Worm (Caenorhabditis elegans): Measurements from ENCODE around the gene tag-18.

The tag-18 gene

ce11 chrX:3733321-3733720, 515 bp downstream of the tag-18 start:
- TF ChIP-seq tra-1 (GFP tag; IDR thresholded peaks at IDR 0.05) (peak; percentile 15; the same call in 1 of the 2 replicates), vab-7 (GFP tag; IDR thresholded peaks at IDR 0.05) (0 out of 2 replicates have a peak, but pooled peaks have one; percentile 15), daf-16 (GFP tag; optimal IDR thresholded peaks at IDR 0.05) (peak in 1 of 2 experiments; percentile 54), daf-16 (tag; optimal IDR thresholded peaks at IDR 0.05) (no peak), dpl-1 (GFP tag; optimal IDR thresholded peaks at IDR 0.05) (no peak), hlh-11 (tag; optimal IDR thresholded peaks at IDR 0.05) (peak; percentile 50), unc-62 (GFP tag; optimal IDR thresholded peaks at IDR 0.05 in 1 of 2) (peak in 1 of 2 experiments; percentile 21), unc-62 (tag; optimal IDR thresholded peaks at IDR 0.05) (no peak), php-3 (GFP tag; IDR thresholded peaks at IDR 0.05) (no peak), set-16 (GFP tag; IDR thresholded peaks at IDR 0.05) (peak; percentile 91), T26A8.4 (GFP tag; IDR thresholded peaks at IDR 0.05) (no peak)

- no peak for TF ChIP-seq daf-16 (GFP tag; optimal IDR thresholded peaks at IDR 0.05)
- TF ChIP-seq daf-16 (tag; optimal IDR thresholded peaks at IDR 0.05), result peak; percentile 89
- 0 out of 2 replicates have a peak, but pooled peaks have one; percentile 24 for TF ChIP-seq T26A8.4 (GFP tag; IDR thresholded peaks at IDR 0.05)
- no peak for TF ChIP-seq zfp-3 (GFP tag; conservative IDR thresholded peaks at IDR 0.05)
- no peak for TF ChIP-seq mdt-29 (GFP tag; IDR thresholded peaks at IDR 0.05)
- TF ChIP-seq lin-15B (tag; optimal IDR thresholded peaks at IDR 0.05), result no peak
- peak; percentile 83 for TF ChIP-seq hlh-11 (tag; optimal IDR thresholded peaks at IDR 0.05)
- TF ChIP-seq nhr-111 (GFP tag; optimal IDR thresholded peaks at IDR 0.05), result no peak
- peak; percentile 75 for TF ChIP-seq php-3 (GFP tag; IDR thresholded peaks at IDR 0.05)
- no peak for TF ChIP-seq pha-4 (GFP tag; IDR thresholded peaks at IDR 0.05)
- no peak for TF ChIP-seq pha-4 (tag; optimal IDR thresholded peaks at IDR 0.05)
- peak; percentile 79 for TF ChIP-seq lin-1 (GFP tag; IDR thresholded peaks at IDR 0.05)
- no peak for TF ChIP-seq fkh-10 (GFP tag; optimal IDR thresholded peaks at IDR 0.05)
- TF ChIP-seq T20F7.1 (GFP tag; optimal IDR thresholded peaks at IDR 0.05), result peak; percentile 6
- TF ChIP-seq nhr-28 (tag; optimal IDR thresholded peaks at IDR 0.05), result peak; percentile 93
- no peak for TF ChIP-seq set-16 (GFP tag; IDR thresholded peaks at IDR 0.05)
- peak; percentile 97 for TF ChIP-seq aha-1 (tag)
- no peak for TF ChIP-seq zip-11 (GFP tag; IDR thresholded peaks at IDR 0.05)
- TF ChIP-seq tra-1 (GFP tag; IDR thresholded peaks at IDR 0.05), result peak; percentile 58
- peak in 1 of 2 experiments; percentile 93 for TF ChIP-seq hif-1 (tag; optimal IDR thresholded peaks at IDR 0.05)
- peak; percentile 35 for TF ChIP-seq hlh-30 (tag; optimal IDR thresholded peaks at IDR 0.05; ENCODE audit: insufficient read depth)
- TF ChIP-seq nhr-48 (tag; optimal IDR thresholded peaks at IDR 0.05), result peak; percentile 54
- peak in 1 of 2 experiments; percentile 54 for TF ChIP-seq mdl-1 (tag; optimal IDR thresholded peaks at IDR 0.05)
- peak; percentile 21 for TF ChIP-seq mep-1 (tag; optimal IDR thresholded peaks at IDR 0.05)
- TF ChIP-seq duxl-1 (tag; optimal IDR thresholded peaks at IDR 0.05; ENCODE audit: poor library complexity), result no peak
- peak; percentile 50 for TF ChIP-seq nhr-77 (tag; optimal IDR thresholded peaks at IDR 0.05)
- TF ChIP-seq Y48G9A.11 (GFP tag; IDR thresholded peaks at IDR 0.05), result no peak
- TF ChIP-seq dmd-6 (GFP tag; IDR thresholded peaks at IDR 0.05), result peak; percentile 94
- no peak for TF ChIP-seq daf-12 (tag; optimal IDR thresholded peaks at IDR 0.05)
- TF ChIP-seq F37D6.2 (tag; optimal IDR thresholded peaks at IDR 0.05), result no peak
- TF ChIP-seq lin-13 (GFP tag; optimal IDR thresholded peaks at IDR 0.05), result peak; percentile 6
- TF ChIP-seq pqm-1 (tag; optimal IDR thresholded peaks at IDR 0.05), result peak; percentile 98
Measured at ce11 chrX:3728970-3729369, 4.9 kb downstream of the tag-18 start, which contains the start of gene aex-4. Gene aex-4 (plus strand): TSS chrX:3729281.

ce11 chrX:3727274-3727673, 6.6 kb downstream of the tag-18 start, which contains the start of gene nlp-1:
Gene nlp-1 (plus strand): TSS chrX:3727574.
- TF ChIP-seq attf-4 (tag; optimal IDR thresholded peaks at IDR 0.05) (no peak), D1046.2 (GFP tag; IDR thresholded peaks at IDR 0.05) (no peak), lsy-2 (tag; optimal IDR thresholded peaks at IDR 0.05) (no peak), madf-5 (GFP tag; IDR thresholded peaks at IDR 0.05) (no peak), daf-19 (GFP tag; conservative IDR thresholded peaks at IDR 0.05) (no peak), aly-2 (tag; optimal IDR thresholded peaks at IDR 0.05) (no peak), tag-97 (GFP tag; IDR thresholded peaks at IDR 0.05) (no peak), hlh-11 (tag; optimal IDR thresholded peaks at IDR 0.05) (no peak), zip-2 (tag; optimal IDR thresholded peaks at IDR 0.05) (no peak), dve-1 (tag; optimal IDR thresholded peaks at IDR 0.05; ENCODE audit: insufficient read depth) (no peak), zip-11 (GFP tag; IDR thresholded peaks at IDR 0.05) (no peak), ztf-11 (tag; optimal IDR thresholded peaks at IDR 0.05) (no peak), ceh-82 (tag; optimal IDR thresholded peaks at IDR 0.05) (no peak), dpl-1 (GFP tag; optimal IDR thresholded peaks at IDR 0.05) (no peak), nhr-42 (GFP tag; IDR thresholded peaks at IDR 0.05) (no peak), daf-8 (GFP tag; IDR thresholded peaks at IDR 0.05) (no peak), sdz-12 (GFP tag; optimal IDR thresholded peaks at IDR 0.05) (no peak)

Measured in whole organism, L4 larva.